Worm (Caenorhabditis elegans): Measurements from ENCODE around the gene B0365.9.

B0365.9 gene

DNA sequence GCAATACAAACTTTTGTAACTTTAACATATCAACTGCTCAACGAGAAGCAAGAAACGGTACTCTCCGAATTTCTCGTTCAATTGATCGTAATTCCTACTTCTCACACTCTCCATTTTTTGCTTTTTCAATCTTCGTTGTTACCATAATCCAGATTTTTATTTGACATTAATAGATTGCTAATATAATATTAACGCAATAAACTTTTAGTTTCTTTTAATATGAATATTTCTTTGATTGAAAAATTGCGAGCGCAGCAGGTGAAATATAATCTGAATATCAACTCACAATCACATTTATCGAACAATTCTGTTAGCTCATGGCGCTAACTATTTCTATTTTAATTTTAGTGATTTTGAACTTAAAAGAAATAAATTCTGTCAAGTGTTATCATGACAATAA is 41.0 kb downstream of the B0365.9 start, which contains the start of gene lurp-4:
Gene lurp-4, plus strand, starts transcription at position 301 of the 400 bp plus-strand sequence.
- TF ChIP-seq ref-1 (GFP tag; conservative IDR thresholded peaks at IDR 0.05) (no peak), ztf-29 (GFP tag; IDR thresholded peaks at IDR 0.05) (no peak), tab-1 (GFP tag; IDR thresholded peaks at IDR 0.05) (no peak), cog-1 (tag; optimal IDR thresholded peaks at IDR 0.05) (no peak), T22C8.4 (GFP tag; IDR thresholded peaks at IDR 0.05) (no peak), flt-1 (GFP tag; IDR thresholded peaks at IDR 0.05) (no peak), med-1 (GFP tag; optimal IDR thresholded peaks at IDR 0.05; ENCODE audit: insufficient read depth) (no peak), klf-2 (GFP tag; conservative IDR thresholded peaks at IDR 0.05) (no peak), ztf-23 (GFP tag; IDR thresholded peaks at IDR 0.05) (no peak)

DNA sequence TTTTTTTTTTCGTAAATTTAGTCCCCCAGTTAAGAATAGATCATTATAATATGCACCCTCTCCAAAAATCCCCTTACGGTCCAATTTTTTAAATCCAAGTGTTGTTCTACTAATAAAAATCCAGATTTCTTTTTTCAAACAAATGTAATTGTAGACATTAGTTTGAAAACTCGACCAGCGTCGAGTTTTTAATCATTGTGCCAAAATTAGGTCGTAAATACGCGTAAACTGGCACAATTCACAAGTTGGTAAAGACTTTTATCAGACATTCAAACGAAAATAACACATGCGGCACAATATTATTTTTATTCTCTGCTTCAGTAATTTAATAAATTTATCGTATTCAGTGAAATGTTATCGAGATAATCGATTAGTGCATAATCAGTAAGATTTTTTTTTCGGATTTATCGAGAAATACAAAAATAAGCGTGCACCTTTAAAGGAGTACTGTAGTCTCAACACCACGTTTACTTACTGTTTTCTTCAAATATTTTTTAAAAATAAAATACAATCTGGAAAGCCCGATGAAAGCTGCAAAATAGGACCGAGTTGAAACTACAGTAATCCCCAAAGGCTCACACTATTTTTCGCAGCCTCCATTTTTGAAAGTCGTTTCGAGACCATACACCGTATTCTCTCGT is 43.1 kb downstream of the B0365.9 start, which contains the start of gene C34B4.4:
Gene C34B4.4, plus strand, starts transcription at position 276 of the 641 bp plus-strand sequence.
- TF ChIP-seq tab-1 (GFP tag; IDR thresholded peaks at IDR 0.05) (no peak), cog-1 (tag; optimal IDR thresholded peaks at IDR 0.05) (no peak), klf-2 (GFP tag; conservative IDR thresholded peaks at IDR 0.05) (no peak), T22C8.4 (GFP tag; IDR thresholded peaks at IDR 0.05) (no peak), ztf-23 (GFP tag; IDR thresholded peaks at IDR 0.05) (no peak), ref-1 (GFP tag; conservative IDR thresholded peaks at IDR 0.05) (no peak)

DNA sequence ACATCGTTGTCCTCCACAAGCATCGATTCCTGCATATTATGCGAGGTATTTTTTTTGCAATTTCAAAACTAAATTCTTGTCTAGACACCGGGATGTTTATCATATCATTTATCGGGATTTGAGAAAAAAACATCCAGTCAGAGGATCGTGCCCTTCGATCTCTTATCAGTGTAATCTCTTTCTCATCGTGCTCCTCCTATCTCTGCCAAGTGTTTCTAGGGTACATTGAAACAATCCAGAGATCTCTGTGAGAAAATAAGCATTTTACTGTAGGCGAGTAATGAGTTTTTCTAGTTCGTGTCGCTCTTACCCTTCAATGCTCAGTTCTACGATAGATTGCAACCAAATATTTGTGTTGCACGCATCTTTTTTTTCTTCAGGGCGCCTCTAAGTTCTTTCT is 44.9 kb downstream of the B0365.9 start:
- TF ChIP-seq ztf-23 (GFP tag; IDR thresholded peaks at IDR 0.05) (0 out of 2 replicates have a peak, but pooled peaks have one; percentile 18), tab-1 (GFP tag; IDR thresholded peaks at IDR 0.05) (no peak)

DNA sequence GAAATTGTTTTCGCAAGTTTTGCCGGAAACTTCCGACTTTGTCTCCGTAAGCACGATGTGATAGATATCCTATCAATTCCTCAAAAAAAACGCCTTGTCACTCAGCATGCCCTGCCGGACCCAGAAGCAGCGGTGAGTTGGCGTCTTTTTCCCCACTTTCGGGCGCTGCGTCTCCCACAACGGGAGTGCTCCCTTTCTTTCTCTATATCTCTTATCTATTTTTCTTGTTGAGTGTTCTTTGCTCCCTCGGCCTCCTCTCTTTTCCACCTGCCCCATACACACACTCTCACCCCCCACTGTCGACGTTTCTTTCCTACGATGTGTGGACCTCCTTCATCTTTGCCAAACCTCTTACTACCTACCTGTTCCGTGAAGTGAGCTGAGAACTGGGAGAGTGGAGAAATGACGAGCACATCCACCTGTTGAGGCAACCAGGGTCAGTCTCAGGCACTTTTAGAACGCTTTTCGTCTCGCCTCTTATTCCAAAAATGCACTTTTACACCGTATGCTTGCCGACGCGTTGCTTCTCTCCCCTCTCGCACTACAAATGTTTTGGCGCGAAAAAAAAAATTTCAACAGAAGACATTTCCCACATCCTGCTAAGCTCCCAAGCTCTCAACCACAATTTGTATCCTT is 47.3 kb downstream of the B0365.9 start:
- TF ChIP-seq klf-2 (GFP tag; conservative IDR thresholded peaks at IDR 0.05) (0 out of 2 replicates have a peak, but pooled peaks have one; percentile 29), cog-1 (tag; optimal IDR thresholded peaks at IDR 0.05) (peak; percentile 30), ztf-29 (GFP tag; IDR thresholded peaks at IDR 0.05) (no peak)

ce11 chrV:13085227-13085640 is 48.1 kb downstream of the B0365.9 start:
- TF ChIP-seq tab-1 (GFP tag; IDR thresholded peaks at IDR 0.05) (no peak), cog-1 (tag; optimal IDR thresholded peaks at IDR 0.05) (no peak), ref-1 (GFP tag; conservative IDR thresholded peaks at IDR 0.05) (no peak), ztf-29 (GFP tag; IDR thresholded peaks at IDR 0.05) (no peak), med-1 (GFP tag; optimal IDR thresholded peaks at IDR 0.05; ENCODE audit: insufficient read depth) (no peak), klf-2 (GFP tag; conservative IDR thresholded peaks at IDR 0.05) (no peak), flt-1 (GFP tag; IDR thresholded peaks at IDR 0.05) (no peak), T22C8.4 (GFP tag; IDR thresholded peaks at IDR 0.05) (no peak), ztf-23 (GFP tag; IDR thresholded peaks at IDR 0.05) (no peak)

DNA sequence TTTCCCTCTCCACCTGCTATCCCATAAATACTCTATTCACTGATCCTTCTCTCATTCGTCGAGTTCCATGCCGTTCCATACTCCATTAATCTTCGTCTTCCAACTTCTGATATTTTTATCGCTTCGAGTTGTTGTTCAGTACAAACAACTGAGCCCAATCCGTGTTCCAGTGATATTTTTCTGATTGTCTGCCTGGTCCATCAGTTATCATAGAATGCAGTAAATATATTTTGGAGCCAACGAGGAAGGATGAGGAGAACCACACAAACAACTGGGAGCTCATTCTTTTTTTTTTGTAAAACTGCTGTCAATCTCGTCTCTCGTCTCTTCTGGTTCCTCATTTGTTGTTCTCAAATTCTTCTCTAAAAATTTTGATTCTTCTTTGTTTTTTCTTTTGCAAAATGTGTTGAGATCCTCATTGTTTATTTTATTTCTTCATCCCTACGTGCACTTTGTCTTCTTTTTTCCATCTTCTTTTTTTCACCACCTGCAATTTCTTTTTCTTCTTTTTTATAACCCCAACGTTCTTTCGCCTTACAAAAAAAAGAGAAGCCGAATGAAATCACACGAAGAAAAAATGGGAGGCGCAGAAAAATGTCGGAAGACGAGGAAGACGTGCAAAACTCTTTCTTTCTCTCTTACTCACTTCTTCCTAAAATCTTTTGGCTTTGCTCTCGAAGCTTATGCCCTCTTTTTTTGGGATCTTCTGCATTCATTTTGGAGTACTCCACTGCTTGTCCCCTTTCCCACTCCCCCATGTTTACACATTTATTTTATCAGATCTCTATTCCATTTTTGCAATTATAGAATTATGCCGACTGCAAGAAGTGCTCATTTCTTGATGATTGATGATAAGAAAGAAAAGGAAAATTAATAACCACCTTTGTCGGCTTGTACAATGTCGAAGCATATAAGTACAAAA is 49.4 kb downstream of the B0365.9 start:
- TF ChIP-seq ztf-29 (GFP tag; IDR thresholded peaks at IDR 0.05), result no peak
- TF ChIP-seq cog-1 (tag; optimal IDR thresholded peaks at IDR 0.05), result no peak
- no peak for TF ChIP-seq med-1 (GFP tag; optimal IDR thresholded peaks at IDR 0.05; ENCODE audit: insufficient read depth)
- no peak for TF ChIP-seq flt-1 (GFP tag; IDR thresholded peaks at IDR 0.05)
- no peak for TF ChIP-seq ztf-23 (GFP tag; IDR thresholded peaks at IDR 0.05)

ce11 chrV:13082442-13083126 is 50.8 kb downstream of the B0365.9 start, which contains the start of gene C34B4.2:
TSS of gene C34B4.2 (plus strand) at chrV:13083055.
- TF ChIP-seq cog-1 (tag; optimal IDR thresholded peaks at IDR 0.05) (peak; percentile 6), klf-2 (GFP tag; conservative IDR thresholded peaks at IDR 0.05) (no peak)

All from whole organism, midembryonic.